Worm (Caenorhabditis elegans) whole organism, L1 larva: ENCODE measurements around the gene ltah-1.2.

Source experiments
- C04F5.9 ChIP-seq: sonication (generic microtip); optimal IDR thresholded peaks from 2 replicates; lab custom pipeline; 2016; ENCODE audit warnings: missing genetic modification characterization, missing compliant biosample characterization
- C16A3.4 ChIP-seq: fragments of 150-350 bp; optimal IDR thresholded peaks from 2 replicates; lab custom pipeline; 2014; ENCODE audit warnings: missing biosample characterization, missing genetic modification characterization
- C34B4.2 ChIP-seq: sonication (generic microtip); optimal IDR thresholded peaks from 2 replicates; lab custom pipeline; 2017; ENCODE audit warnings: mild to moderate bottlenecking, missing genetic modification characterization, missing compliant biosample characterization
- F16B12.6 ChIP-seq: fragments of 150-350 bp; optimal IDR thresholded peaks from 2 replicates; lab custom pipeline; 2014; ENCODE audit warnings: missing biosample characterization, missing genetic modification characterization
- Y116A8C.19 ChIP-seq: sonication (generic microtip); optimal IDR thresholded peaks from 2 replicates; lab custom pipeline; 2016; ENCODE audit warnings: missing compliant biosample characterization, missing genetic modification characterization, borderline replicate concordance
- alr-1 ChIP-seq: fragments of 200-800 bp; sonication (Bioruptor generic); optimal IDR thresholded peaks from 2 replicates; lab custom pipeline; 2018; ENCODE audit warnings: borderline replicate concordance, mild to moderate bottlenecking, missing genetic modification characterization, missing compliant biosample characterization
- aly-2 ChIP-seq: fragments of 150-350 bp; optimal IDR thresholded peaks from 2 replicates; lab custom pipeline; 2014; ENCODE audit warnings: missing biosample characterization, missing genetic modification characterization
- ama-1 ChIP-seq: fragments of 150-350 bp; optimal IDR thresholded peaks from 2 replicates; lab custom pipeline; 2014
- ces-1 ChIP-seq: fragments of 150-350 bp; optimal IDR thresholded peaks from 2 replicates; lab custom pipeline; 2014; ENCODE audit warnings: missing biosample characterization, missing genetic modification reagents, missing genetic modification characterization
- dsc-1 ChIP-seq: sonication (generic microtip); optimal IDR thresholded peaks from 2 replicates; lab custom pipeline; 2016; ENCODE audit warnings: mild to moderate bottlenecking, missing genetic modification characterization, missing compliant biosample characterization
- efl-1 ChIP-seq, 4 experiments: fragments of 150-350 bp; optimal IDR thresholded peaks in 3 of 4; peaks in 1 of 4; 1 replicate in 1 of 4; 2 replicates in 3 of 4; lab custom pipeline; 2014; ENCODE audit warnings: missing biosample characterization in 2 of 4, missing genetic modification characterization in 2 of 4, missing genetic modification reagents in 2 of 4
- egl-13 ChIP-seq: sonication (generic microtip); optimal IDR thresholded peaks from 2 replicates; lab custom pipeline; 2016; ENCODE audit warnings: missing genotype, missing genetic modification reagents, missing genetic modification characterization, missing compliant biosample characterization
- egl-27 ChIP-seq, 2 experiments: fragments of 150-350 bp in 1 of 2; sonication (generic microtip); optimal IDR thresholded peaks; 3 replicates each; lab custom pipeline; 2017 to 2018; ENCODE audit warnings: missing biosample characterization in 2 of 2, missing genetic modification characterization in 2 of 2, missing genetic modification reagents in 2 of 2
- elt-2 ChIP-seq: sonication (generic microtip); optimal IDR thresholded peaks from 2 replicates; lab custom pipeline; 2016; ENCODE audit warnings: missing genetic modification characterization, mild to moderate bottlenecking, inconsistent platforms, missing compliant biosample characterization, missing genetic modification reagents
- fkh-4 ChIP-seq: sonication (generic microtip); optimal IDR thresholded peaks from 2 replicates; lab custom pipeline; 2016; ENCODE audit warnings: missing compliant biosample characterization, missing genetic modification characterization, borderline replicate concordance
- fos-1 ChIP-seq: fragments of 150-350 bp; optimal IDR thresholded peaks from 2 replicates; lab custom pipeline; 2014; ENCODE audit warnings: missing biosample characterization, missing genetic modification characterization
- grh-1 ChIP-seq: fragments of 200-800 bp; sonication (Bioruptor generic); IDR thresholded peaks from 2 replicates; pipeline ENCODE4 v1.3.6; 2022; ENCODE audit warnings: missing genetic modification reagents, missing genetic modification characterization, missing compliant biosample characterization
- irx-1 ChIP-seq: sonication (generic microtip); optimal IDR thresholded peaks from 2 replicates; lab custom pipeline; 2016; ENCODE audit warnings: missing genetic modification characterization, missing compliant biosample characterization
- isw-1 ChIP-seq: fragments of 200-800 bp; sonication (Bioruptor generic); IDR thresholded peaks from 2 replicates; pipeline ENCODE4 v1.3.6; 2022; ENCODE audit warnings: missing genetic modification characterization, missing compliant biosample characterization
- jun-1 ChIP-seq: fragments of 150-350 bp; optimal IDR thresholded peaks from 2 replicates; lab custom pipeline; 2014; ENCODE audit warnings: missing biosample characterization, missing genetic modification reagents, missing genetic modification characterization
- lin-35 ChIP-seq, 2 experiments: fragments of 150-350 bp; optimal IDR thresholded peaks; 2 replicates each; lab custom pipeline; 2014; ENCODE audit warnings: missing biosample characterization in 2 of 2, missing genetic modification characterization in 2 of 2, missing genetic modification reagents in 2 of 2
- lin-39 ChIP-seq: fragments of 150-350 bp; optimal IDR thresholded peaks from 2 replicates; lab custom pipeline; 2014; ENCODE audit warnings: missing biosample characterization, missing genetic modification reagents, missing genetic modification characterization
- mab-9 ChIP-seq: fragments of 200-800 bp; sonication (Bioruptor generic); IDR thresholded peaks from 2 replicates; pipeline ENCODE4 v1.3.6; 2022; ENCODE audit warnings: missing genetic modification reagents, missing genetic modification characterization, missing compliant biosample characterization
- mef-2 ChIP-seq: fragments of 150-350 bp; optimal IDR thresholded peaks from 2 replicates; lab custom pipeline; 2014; ENCODE audit warnings: missing biosample characterization, missing genetic modification characterization
- mep-1 ChIP-seq: fragments of 150-350 bp; optimal IDR thresholded peaks from 2 replicates; lab custom pipeline; 2014; ENCODE audit warnings: missing biosample characterization, missing genetic modification characterization
- nhr-20 ChIP-seq: sonication (generic microtip); optimal IDR thresholded peaks from 2 replicates; lab custom pipeline; 2016; ENCODE audit warnings: mild to moderate bottlenecking, missing genetic modification characterization, missing compliant biosample characterization
- nhr-84 ChIP-seq: sonication (generic microtip); optimal IDR thresholded peaks from 2 replicates; lab custom pipeline; 2017; ENCODE audit warnings: missing biosample characterization, missing genetic modification characterization
- nhr-85 ChIP-seq: sonication (generic microtip); peaks from one replicate; lab custom pipeline; 2016; ENCODE audit warnings: missing genetic modification characterization, inconsistent platforms, missing compliant biosample characterization
- pag-3 ChIP-seq: sonication (generic microtip); optimal IDR thresholded peaks from 2 replicates; lab custom pipeline; 2017; ENCODE audit warnings: missing genetic modification characterization, mild to moderate bottlenecking, missing compliant biosample characterization, antibody characterized with exemption, borderline replicate concordance; ENCODE audit not compliant: insufficient read depth
- pax-3 ChIP-seq: fragments of 200-800 bp; sonication (Bioruptor generic); optimal IDR thresholded peaks from 2 replicates; lab custom pipeline; 2018; ENCODE audit warnings: mild to moderate bottlenecking, missing genetic modification characterization, moderate library complexity, missing compliant biosample characterization
- pqm-1 ChIP-seq: sonication (generic microtip); optimal IDR thresholded peaks from 3 replicates; lab custom pipeline; 2017; ENCODE audit warnings: missing biosample characterization, missing genetic modification characterization
- skn-1 ChIP-seq: fragments of 150-350 bp; optimal IDR thresholded peaks from 2 replicates; lab custom pipeline; 2014; ENCODE audit warnings: missing biosample characterization, missing genetic modification characterization
- snpc-4 ChIP-seq: fragments of 150-350 bp; optimal IDR thresholded peaks from 2 replicates; lab custom pipeline; 2014; ENCODE audit warnings: missing biosample characterization, missing genetic modification characterization
- snu-23 ChIP-seq: sonication (generic microtip); optimal IDR thresholded peaks from 2 replicates; lab custom pipeline; 2016; ENCODE audit warnings: missing genetic modification characterization, missing compliant biosample characterization
- sox-4 ChIP-seq: sonication (generic microtip); optimal IDR thresholded peaks from 2 replicates; lab custom pipeline; 2016; ENCODE audit warnings: missing genetic modification characterization, missing compliant biosample characterization
- sptf-1 ChIP-seq: fragments of 150-350 bp; optimal IDR thresholded peaks from 2 replicates; lab custom pipeline; 2014; ENCODE audit warnings: missing biosample characterization, missing genetic modification characterization
- sup-37 ChIP-seq: fragments of 200-800 bp; sonication (Bioruptor generic); optimal IDR thresholded peaks from 2 replicates; lab custom pipeline; 2018; ENCODE audit warnings: mild to moderate bottlenecking, missing genetic modification characterization, missing compliant biosample characterization
- tlp-1 ChIP-seq: fragments of 150-350 bp; optimal IDR thresholded peaks from 2 replicates; lab custom pipeline; 2014; ENCODE audit warnings: missing biosample characterization, missing genetic modification characterization
- unc-130 ChIP-seq: fragments of 150-350 bp; optimal IDR thresholded peaks from 2 replicates; lab custom pipeline; 2017; ENCODE audit warnings: missing biosample characterization, missing genetic modification characterization, inconsistent platforms
- unc-86 ChIP-seq: sonication (generic microtip); optimal IDR thresholded peaks from 2 replicates; lab custom pipeline; 2016; ENCODE audit warnings: missing genetic modification characterization, missing compliant biosample characterization
- vab-15 ChIP-seq: sonication (generic microtip); optimal IDR thresholded peaks from 2 replicates; lab custom pipeline; 2017; ENCODE audit warnings: missing genotype, mild to moderate bottlenecking, missing genetic modification characterization, missing compliant biosample characterization
- zag-1 ChIP-seq: fragments of 150-350 bp; optimal IDR thresholded peaks from 2 replicates; lab custom pipeline; 2014; ENCODE audit warnings: missing biosample characterization, missing genetic modification characterization
- zip-4 ChIP-seq: fragments of 200-800 bp; sonication (Bioruptor generic); optimal IDR thresholded peaks from 2 replicates; lab custom pipeline; 2018; ENCODE audit warnings: mild to moderate bottlenecking, missing genetic modification characterization, moderate library complexity, missing compliant biosample characterization
- ztf-4 ChIP-seq: fragments of 150-350 bp; optimal IDR thresholded peaks from 2 replicates; lab custom pipeline; 2014; ENCODE audit warnings: missing biosample characterization, missing genetic modification characterization

ltah-1.2 gene

DNA sequence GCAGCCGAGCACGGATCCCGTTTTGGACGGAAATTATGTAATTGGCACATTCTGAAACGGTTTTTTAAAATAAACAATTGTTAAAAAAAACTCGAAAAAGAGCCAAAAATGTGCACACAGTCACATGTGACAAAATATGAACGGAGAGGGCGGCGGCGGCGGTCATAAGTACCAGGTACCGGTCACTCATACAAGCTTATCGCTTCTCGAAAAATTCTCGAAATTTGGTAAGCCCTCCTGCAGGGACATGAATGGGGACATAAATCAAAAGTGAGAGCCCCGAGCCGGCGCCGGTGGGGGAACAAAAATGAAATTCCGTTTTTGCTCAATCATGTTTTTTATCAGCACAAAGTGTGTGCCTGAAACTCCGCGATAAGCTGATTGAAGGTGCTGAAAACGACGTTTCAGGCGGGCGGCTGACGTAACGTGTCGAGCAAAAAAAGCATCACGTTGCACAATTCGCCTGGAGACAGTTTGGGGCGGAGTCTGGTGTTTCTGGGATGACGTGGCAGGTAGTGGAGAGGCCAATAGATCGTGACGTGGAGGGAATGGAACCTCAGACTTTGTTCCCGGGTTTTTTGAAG, at the start of gene ltah-1.2:
Gene ltah-1.2, minus strand, starts transcription at position 51 of the 584 bp plus-strand sequence.
- peak; percentile 11 for TF ChIP-seq pax-3 (tag; lab: Kevin White, UChicago)
- no peak for TF ChIP-seq unc-130 (tag; lab: Kevin White, UChicago)
- peak; percentile 76 for TF ChIP-seq elt-2 (tag; lab: Kevin White, UChicago)
- no peak for TF ChIP-seq efl-1 (optimal IDR thresholded peaks at IDR 0.05; lab: Kevin White, UChicago)
- peak in 1 of 2 experiments; percentile 15 for TF ChIP-seq efl-1 (GFP tag; optimal IDR thresholded peaks at IDR 0.05 in 1 of 2; lab: Kevin White, UChicago)
- TF ChIP-seq, all 84 proteins: peak for 3

DNA sequence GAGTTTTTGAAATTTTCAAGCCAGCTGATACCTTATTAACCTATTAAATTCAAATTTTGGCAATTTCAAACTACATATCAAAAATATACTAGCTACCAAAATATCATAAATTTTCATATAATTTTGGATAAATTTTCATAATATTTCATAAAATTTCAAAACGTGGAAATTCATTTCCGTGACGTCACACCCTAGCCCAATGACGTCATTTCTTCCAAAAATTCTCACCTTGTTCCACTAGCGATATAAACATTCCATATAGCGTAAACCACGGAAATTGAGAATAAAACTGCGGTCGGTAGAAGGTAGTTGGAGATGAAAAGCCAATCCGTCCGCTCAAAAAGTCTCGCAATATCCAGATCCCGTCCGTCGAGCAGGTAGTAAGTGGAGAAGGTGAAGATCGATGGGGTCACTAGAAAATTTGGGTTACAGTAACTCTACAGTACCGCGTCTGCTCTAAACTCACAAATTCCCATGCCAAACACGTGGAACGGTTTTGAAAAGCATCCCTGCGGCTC, 48.3 kb upstream of the ltah-1.2 start:
- TF ChIP-seq lin-35 (GFP tag; optimal IDR thresholded peaks at IDR 0.05; lab: Kevin White, UChicago) = no peak
- TF ChIP-seq sox-4 (tag; lab: Kevin White, UChicago) = no peak
- TF ChIP-seq nhr-85 (tag; lab: Kevin White, UChicago) = peak; percentile 31
- no peak for TF ChIP-seq efl-1 (optimal IDR thresholded peaks at IDR 0.05; lab: Kevin White, UChicago)
- TF ChIP-seq efl-1 (GFP tag; optimal IDR thresholded peaks at IDR 0.05 in 1 of 2; lab: Kevin White, UChicago) = peak in 1 of 2 experiments; percentile 73
- no peak for TF ChIP-seq aly-2 (tag; lab: Kevin White, UChicago)

- TF ChIP-seq pqm-1 (tag; lab: Kevin White, UChicago) (no peak), mab-9 (GFP tag; lab: Robert Waterston, UW) (no peak), nhr-20 (tag; lab: Kevin White, UChicago) (no peak), efl-1 (optimal IDR thresholded peaks at IDR 0.05; lab: Kevin White, UChicago) (no peak), efl-1 (GFP tag; optimal IDR thresholded peaks at IDR 0.05 in 1 of 2; lab: Kevin White, UChicago) (peak in 1 of 2 experiments; percentile 39)
Observed at ce11 chrIV:3659951-3660350, 47.1 kb upstream of the ltah-1.2 start.

ce11 chrIV:3655896-3656295, 43.0 kb upstream of the ltah-1.2 start:
- TF ChIP-seq nhr-20 (tag; lab: Kevin White, UChicago) (peak; percentile 40), isw-1 (GFP tag; lab: Robert Waterston, UW) (no peak), grh-1 (GFP tag; lab: Robert Waterston, UW) (no peak), fkh-4 (tag; lab: Kevin White, UChicago) (no peak), pag-3 (tag; lab: Kevin White, UChicago) (no peak), snu-23 (peak; percentile 44), C04F5.9 (tag; lab: Kevin White, UChicago) (no peak), sptf-1 (tag; lab: Kevin White, UChicago) (no peak), unc-86 (tag; lab: Kevin White, UChicago) (no peak), zip-4 (GFP tag; lab: Kevin White, UChicago) (no peak), tlp-1 (tag; lab: Kevin White, UChicago) (no peak), sup-37 (GFP tag; lab: Kevin White, UChicago) (no peak), vab-15 (tag; lab: Kevin White, UChicago) (no peak), Y116A8C.19 (tag; lab: Kevin White, UChicago) (no peak), egl-27 (tag; optimal IDR thresholded peaks at IDR 0.05; lab: Kevin White, UChicago) (no peak), C34B4.2 (tag; lab: Kevin White, UChicago) (no peak), unc-130 (tag; lab: Kevin White, UChicago) (peak; percentile 15), ztf-4 (tag; lab: Kevin White, UChicago) (no peak), dsc-1 (tag; lab: Kevin White, UChicago) (no peak), sox-4 (tag; lab: Kevin White, UChicago) (no peak), snpc-4 (tag; lab: Kevin White, UChicago) (no peak), zag-1 (tag; lab: Kevin White, UChicago) (no peak), C16A3.4 (no peak), fos-1 (tag; lab: Kevin White, UChicago) (no peak), irx-1 (tag; lab: Kevin White, UChicago) (no peak), aly-2 (tag; lab: Kevin White, UChicago) (no peak), ces-1 (GFP tag; lab: Kevin White, UChicago) (no peak), F16B12.6 (tag; lab: Kevin White, UChicago) (no peak), ama-1 (no peak), mef-2 (tag; lab: Kevin White, UChicago) (peak; percentile 36), mep-1 (tag; lab: Kevin White, UChicago) (peak; percentile 2), egl-13 (tag; lab: Kevin White, UChicago) (no peak), skn-1 (no peak), jun-1 (tag; lab: Kevin White, UChicago) (no peak), pax-3 (tag; lab: Kevin White, UChicago) (no peak), nhr-84 (tag; lab: Kevin White, UChicago) (no peak), lin-39 (tag; lab: Kevin White, UChicago) (peak; percentile 1), alr-1 (tag; lab: Kevin White, UChicago) (no peak)
